Fruit fly (Drosophila melanogaster) whole organism, embryonic: ENCODE data around the gene CG10477.

Experiments used
- Atf6 ChIP-seq: fragments of 200-800 bp; sonication (Bioruptor generic); IDR thresholded peaks from 2 replicates; pipeline ENCODE4 v1.3.6; 2022; ENCODE audit warnings: missing biosample characterization, missing genetic modification characterization
- C15 ChIP-seq: fragments of 200-800 bp; sonication (Bioruptor generic); IDR thresholded peaks from 3 replicates; pipeline ENCODE4 v1.3.6; 2022; ENCODE audit warnings: missing biosample characterization, missing genetic modification characterization
- CG10321 ChIP-seq: fragments of 200-800 bp; sonication (Bioruptor generic); IDR thresholded peaks from 2 replicates; pipeline ENCODE4 v1.3.6; 2022; ENCODE audit warnings: missing biosample characterization, missing genetic modification characterization
- CG10431 ChIP-seq: fragments of 200-800 bp; sonication (Bioruptor generic); optimal IDR thresholded peaks from 3 replicates; lab custom pipeline; 2018; ENCODE audit warnings: missing biosample characterization, mild to moderate bottlenecking, missing genetic modification characterization
- CG12769 ChIP-seq: fragments of 200-800 bp; sonication (Bioruptor generic); optimal IDR thresholded peaks from 2 replicates; lab custom pipeline; 2019; ENCODE audit warnings: missing biosample characterization, mild to moderate bottlenecking, missing genetic modification characterization, moderate library complexity
- CG14667 ChIP-seq: fragments of 200-800 bp; sonication (Bioruptor generic); IDR thresholded peaks from 2 replicates; pipeline ENCODE4 v1.3.6; 2022; ENCODE audit warnings: missing biosample characterization, missing genetic modification characterization
- CG15011 ChIP-seq: fragments of 200-800 bp; sonication (Bioruptor generic); optimal IDR thresholded peaks from 3 replicates; lab custom pipeline; 2018; ENCODE audit warnings: missing biosample characterization, mild to moderate bottlenecking, missing genetic modification characterization
- CG15073 ChIP-seq: fragments of 200-800 bp; sonication (Bioruptor generic); optimal IDR thresholded peaks from 2 replicates; lab custom pipeline; 2016; ENCODE audit warnings: missing biosample characterization, missing genetic modification characterization
- CG18262 ChIP-seq: fragments of 200-800 bp; optimal IDR thresholded peaks from 3 replicates; lab custom pipeline; 2019; ENCODE audit warnings: missing biosample characterization, mild to moderate bottlenecking, missing genetic modification characterization, moderate library complexity
- CG2202 ChIP-seq: fragments of 200-800 bp; sonication (Bioruptor generic); optimal IDR thresholded peaks from 2 replicates; lab custom pipeline; 2018; ENCODE audit warnings: missing biosample characterization, mild to moderate bottlenecking, missing genetic modification characterization
- CG3065 ChIP-seq: fragments of 200-800 bp; sonication (Bioruptor generic); optimal IDR thresholded peaks from 2 replicates; lab custom pipeline; 2016; ENCODE audit warnings: missing biosample characterization, missing genetic modification characterization
- CG31441 ChIP-seq: fragments of 200-800 bp; sonication (Bioruptor generic); IDR thresholded peaks from 2 replicates; pipeline ENCODE4 v1.3.6; 2022; ENCODE audit warnings: missing biosample characterization, missing genetic modification characterization
- CG32532 ChIP-seq: fragments of 200-800 bp; sonication (Bioruptor generic); IDR thresholded peaks from 2 replicates; pipeline ENCODE4 v1.3.6; 2022; ENCODE audit warnings: missing biosample characterization, missing genetic modification characterization
- CG4360 ChIP-seq: fragments of 200-800 bp; sonication (Bioruptor generic); IDR thresholded peaks from 2 replicates; pipeline ENCODE4 v1.3.6; 2022; ENCODE audit warnings: missing biosample characterization, missing genetic modification characterization
- CG4820 ChIP-seq: fragments of 200-800 bp; sonication (Bioruptor generic); optimal IDR thresholded peaks from 3 replicates; lab custom pipeline; 2016; ENCODE audit warnings: missing biosample characterization, missing genetic modification characterization
- CG5245 ChIP-seq: fragments of 200-800 bp; sonication (Bioruptor generic); optimal IDR thresholded peaks from 3 replicates; lab custom pipeline; 2016; ENCODE audit warnings: missing biosample characterization, missing genetic modification characterization
- CG7372 ChIP-seq: fragments of 200-800 bp; sonication (Bioruptor generic); IDR thresholded peaks from 2 replicates; pipeline ENCODE4 v1.3.6; 2022; ENCODE audit warnings: missing biosample characterization, missing genetic modification characterization
- CG8765 ChIP-seq: fragments of 200-800 bp; sonication (Bioruptor generic); IDR thresholded peaks from 2 replicates; pipeline ENCODE4 v1.3.6; 2022; ENCODE audit warnings: missing biosample characterization, missing genetic modification characterization
- CG9932 ChIP-seq: fragments of 200-800 bp; sonication (Bioruptor generic); IDR thresholded peaks from 2 replicates; pipeline ENCODE4 v1.3.6; 2022; ENCODE audit warnings: missing biosample characterization, missing genetic modification characterization
- CrebB ChIP-seq: fragments of 200-800 bp; sonication (Bioruptor generic); optimal IDR thresholded peaks from 3 replicates; lab custom pipeline; 2018; ENCODE audit warnings: missing biosample characterization, mild to moderate bottlenecking, missing genetic modification characterization
- D19A ChIP-seq: fragments of 200-800 bp; optimal IDR thresholded peaks from 3 replicates; lab custom pipeline; 2019; ENCODE audit warnings: missing biosample characterization, mild to moderate bottlenecking, missing genetic modification characterization, moderate library complexity
- Dbx ChIP-seq: fragments of 200-800 bp; sonication (Bioruptor generic); IDR thresholded peaks from 3 replicates; pipeline ENCODE4 v1.3.6; 2022; ENCODE audit warnings: missing biosample characterization, missing genetic modification characterization
- Dek ChIP-seq: fragments of 200-800 bp; sonication (Bioruptor generic); optimal IDR thresholded peaks from 3 replicates; lab custom pipeline; 2019; ENCODE audit warnings: missing biosample characterization, mild to moderate bottlenecking, missing genetic modification characterization, moderate library complexity
- Dp ChIP-seq: fragments of 200-800 bp; sonication (Bioruptor generic); optimal IDR thresholded peaks from 2 replicates; lab custom pipeline; 2018; ENCODE audit warnings: missing biosample characterization, mild to moderate bottlenecking, missing genetic modification characterization, moderate library complexity
- HLH54F ChIP-seq: fragments of 200-800 bp; sonication (Bioruptor generic); optimal IDR thresholded peaks from 3 replicates; lab custom pipeline; 2016; ENCODE audit warnings: missing biosample characterization, missing genetic modification characterization
- Lpt ChIP-seq: fragments of >200 bp; optimal IDR thresholded peaks from 2 replicates; lab custom pipeline; 2018; ENCODE audit warnings: missing biosample characterization, missing genetic modification characterization
- Med ChIP-seq: fragments of 200-800 bp; sonication (Bioruptor generic); peaks from one replicate; lab custom pipeline; 2016; ENCODE audit warnings: missing biosample characterization, missing genetic modification characterization, mild to moderate bottlenecking, inconsistent platforms, moderate library complexity
- NK7.1 ChIP-seq: fragments of 200-800 bp; sonication (Bioruptor generic); optimal IDR thresholded peaks from 3 replicates; lab custom pipeline; 2016; ENCODE audit warnings: missing biosample characterization, missing genetic modification characterization
- Ravus ChIP-seq: fragments of 200-800 bp; sonication (Bioruptor generic); IDR thresholded peaks from 2 replicates; pipeline ENCODE4 v1.3.6; 2022; ENCODE audit warnings: missing biosample characterization, missing genetic modification characterization
- Six4 ChIP-seq: fragments of 200-800 bp; sonication (Bioruptor generic); optimal IDR thresholded peaks from 2 replicates; lab custom pipeline; 2016; ENCODE audit warnings: missing biosample characterization, missing genetic modification characterization
- Usf ChIP-seq: fragments of 200-800 bp; sonication (Bioruptor generic); optimal IDR thresholded peaks from 2 replicates; lab custom pipeline; 2017; ENCODE audit warnings: missing genotype, missing biosample characterization, missing genetic modification characterization
- ab ChIP-seq: fragments of 200-800 bp; sonication (Bioruptor generic); optimal IDR thresholded peaks from 2 replicates; lab custom pipeline; 2016; ENCODE audit warnings: missing biosample characterization, missing genetic modification characterization
- ap ChIP-seq: fragments of 200-800 bp; sonication (Bioruptor generic); IDR thresholded peaks from 2 replicates; pipeline ENCODE4 v1.3.6; 2022; ENCODE audit warnings: missing biosample characterization, missing genetic modification characterization
- ase ChIP-seq: fragments of 200-800 bp; sonication (Bioruptor generic); IDR thresholded peaks from 3 replicates; pipeline ENCODE4 v1.3.6; 2022; ENCODE audit warnings: missing biosample characterization, missing genetic modification characterization
- ato ChIP-seq: fragments of 200-800 bp; sonication (Bioruptor generic); IDR thresholded peaks from 2 replicates; pipeline ENCODE4 v1.3.6; 2022; ENCODE audit warnings: missing biosample characterization, missing genetic modification characterization; ENCODE audit not compliant: partially characterized antibody
- bbx ChIP-seq: fragments of 200-800 bp; sonication (Bioruptor generic); IDR thresholded peaks from 2 replicates; pipeline ENCODE4 v1.3.6; 2022; ENCODE audit warnings: missing biosample characterization, missing genetic modification characterization; ENCODE audit not compliant: partially characterized antibody
- chif ChIP-seq, 2 experiments: fragments of 200-800 bp; sonication (Bioruptor generic); optimal IDR thresholded peaks; 3 replicates each; lab custom pipeline; 2016; ENCODE audit warnings: missing biosample characterization in 2 of 2, missing genetic modification characterization in 2 of 2
- da ChIP-seq: fragments of 200-800 bp; sonication (Bioruptor generic); optimal IDR thresholded peaks from 2 replicates; lab custom pipeline; 2016; ENCODE audit warnings: missing biosample characterization, missing genetic modification characterization
- dati ChIP-seq: fragments of 200-800 bp; sonication (Bioruptor generic); IDR thresholded peaks from 2 replicates; pipeline ENCODE4 v1.3.6; 2022; ENCODE audit warnings: missing biosample characterization, missing genetic modification characterization
- dysf ChIP-seq: fragments of 200-800 bp; sonication (Bioruptor generic); IDR thresholded peaks from 3 replicates; pipeline ENCODE4 v1.3.6; 2022; ENCODE audit warnings: missing biosample characterization, missing genetic modification characterization
- fd3F ChIP-seq: fragments of 200-800 bp; sonication (Bioruptor generic); optimal IDR thresholded peaks from 2 replicates; lab custom pipeline; 2018; ENCODE audit warnings: missing biosample characterization, mild to moderate bottlenecking, missing genetic modification characterization, moderate library complexity
- gt ChIP-seq: fragments of 200-800 bp; sonication (Bioruptor generic); IDR thresholded peaks from 2 replicates; pipeline ENCODE4 v1.3.6; 2022; ENCODE audit warnings: missing biosample characterization, missing genetic modification characterization
- hth ChIP-seq: fragments of >200 bp; optimal IDR thresholded peaks from 2 replicates; lab custom pipeline; 2017; ENCODE audit warnings: inconsistent platforms
- jumu ChIP-seq: fragments of 200-800 bp; sonication (Bioruptor generic); optimal IDR thresholded peaks from 3 replicates; lab custom pipeline; 2016; ENCODE audit warnings: missing biosample characterization, missing genetic modification characterization
- knrl ChIP-seq: fragments of 200-800 bp; sonication (Bioruptor generic); IDR thresholded peaks from 3 replicates; pipeline ENCODE4 v1.3.6; 2022; ENCODE audit warnings: missing biosample characterization, missing genetic modification characterization; ENCODE audit not compliant: partially characterized antibody
- nom ChIP-seq: fragments of 200-800 bp; sonication (Bioruptor generic); optimal IDR thresholded peaks from 2 replicates; lab custom pipeline; 2017; ENCODE audit warnings: missing biosample characterization, missing genetic modification characterization, mild to moderate bottlenecking, moderate library complexity, missing genetic modification reagents
- ranshi ChIP-seq: fragments of 200-800 bp; sonication (Bioruptor generic); IDR thresholded peaks from 2 replicates; pipeline ENCODE4 v1.3.6; 2022; ENCODE audit warnings: missing biosample characterization, missing genetic modification characterization
- shn ChIP-seq: fragments of 200-800 bp; sonication (Bioruptor generic); optimal IDR thresholded peaks from 3 replicates; lab custom pipeline; 2016; ENCODE audit warnings: missing biosample characterization, missing genetic modification characterization
- sqz ChIP-seq: fragments of 200-800 bp; sonication (Bioruptor generic); optimal IDR thresholded peaks from 3 replicates; lab custom pipeline; 2018; ENCODE audit warnings: missing biosample characterization, mild to moderate bottlenecking, missing genetic modification characterization
- toy ChIP-seq: fragments of 200-800 bp; sonication (Bioruptor generic); IDR thresholded peaks from 2 replicates; pipeline ENCODE4 v1.3.6; 2022; ENCODE audit warnings: missing biosample characterization, missing genetic modification characterization
- tx ChIP-seq: fragments of 200-800 bp; sonication (Bioruptor generic); optimal IDR thresholded peaks from 2 replicates; lab custom pipeline; 2016; ENCODE audit warnings: missing biosample characterization, missing genetic modification characterization
- unc-4 ChIP-seq: fragments of 200-800 bp; sonication (Bioruptor generic); IDR thresholded peaks from 2 replicates; pipeline ENCODE4 v1.3.6; 2022; ENCODE audit warnings: missing biosample characterization, missing genetic modification characterization; ENCODE audit not compliant: partially characterized antibody
- wek ChIP-seq: fragments of 200-800 bp; sonication (Bioruptor generic); optimal IDR thresholded peaks from 3 replicates; lab custom pipeline; 2018; ENCODE audit warnings: missing biosample characterization, mild to moderate bottlenecking, missing genetic modification characterization, moderate library complexity

CG10477 gene

DNA sequence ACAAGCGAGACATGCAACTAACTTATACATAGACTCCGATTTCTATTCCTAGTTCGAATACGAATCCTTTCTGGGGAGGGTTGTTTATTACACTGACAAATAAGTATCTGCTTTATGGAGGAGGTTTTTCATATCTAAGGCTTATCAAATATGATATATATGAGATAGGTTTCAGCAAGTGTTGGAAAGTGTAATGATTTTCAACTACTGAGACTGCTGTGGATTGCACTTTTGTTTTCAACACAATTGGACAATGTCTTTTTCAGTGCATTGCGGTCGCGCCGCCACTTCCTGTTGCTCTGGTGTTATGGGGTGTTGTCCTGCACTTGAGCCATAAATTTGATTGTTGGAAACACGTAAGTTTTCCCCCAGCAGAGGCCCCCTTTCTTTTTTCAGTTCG is 46.8 kb downstream of the CG10477 start (continued):
- TF ChIP-seq Atf6 (GFP tag; lab: Robert Waterston, UW) (no peak), jumu (GFP tag; lab: Kevin White, UChicago) (no peak), hth (no peak), CG10431 (GFP tag; lab: Kevin White, UChicago) (no peak), CG7372 (GFP tag; lab: Robert Waterston, UW) (peak; percentile 22; the same call in 1 of the 2 replicates), ase (GFP tag; lab: Robert Waterston, UW) (no peak), D19A (peak; percentile 74), Med (GFP tag; lab: Kevin White, UChicago) (peak; percentile 27), Dek (tag; lab: Kevin White, UChicago) (no peak), ranshi (GFP tag; lab: Robert Waterston, UW) (no peak), gt (no peak), nom (no peak), CG12769 (tag; lab: Kevin White, UChicago) (peak; percentile 6), tx (GFP tag; lab: Kevin White, UChicago) (no peak), knrl (GFP tag; lab: Robert Waterston, UW) (no peak), chif (GFP tag; optimal IDR thresholded peaks at IDR 0.05; lab: Kevin White, UChicago) (peak; percentile 24 to 75), CG2202 (tag; lab: Kevin White, UChicago) (peak; percentile 24), CG32532 (GFP tag; lab: Robert Waterston, UW) (no peak), bbx (GFP tag; lab: Robert Waterston, UW) (no peak), C15 (GFP tag; lab: Robert Waterston, UW) (no peak), shn (GFP tag; lab: Kevin White, UChicago) (no peak), Dbx (GFP tag; lab: Robert Waterston, UW) (no peak), CG9932 (GFP tag; lab: Robert Waterston, UW) (no peak), CG10321 (no peak), Ravus (GFP tag; lab: Robert Waterston, UW) (no peak), CrebB (tag; lab: Kevin White, UChicago) (no peak), CG3065 (no peak), CG15011 (GFP tag; lab: Kevin White, UChicago) (no peak), CG31441 (peak; percentile 67), HLH54F (GFP tag; lab: Kevin White, UChicago) (no peak), ap (GFP tag; lab: Robert Waterston, UW) (0 out of 2 replicates have a peak, but pooled peaks have one; percentile 26), dysf (no peak), CG4360 (GFP tag; lab: Robert Waterston, UW) (peak; percentile 54; the same call in 1 of the 2 replicates), wek (no peak), CG18262 (tag; lab: Kevin White, UChicago) (peak; percentile 82), dati (no peak), CG8765 (GFP tag; lab: Robert Waterston, UW) (peak; percentile 61; the same call in 1 of the 2 replicates), ato (no peak), Usf (no peak), NK7.1 (GFP tag; lab: Kevin White, UChicago) (no peak), da (no peak), unc-4 (GFP tag; lab: Robert Waterston, UW) (no peak), CG4820 (GFP tag; lab: Kevin White, UChicago) (peak; percentile 32), CG5245 (GFP tag; lab: Kevin White, UChicago) (peak; percentile 14), sqz (GFP tag; lab: Kevin White, UChicago) (peak; percentile 32), fd3F (no peak), CG15073 (GFP tag; lab: Kevin White, UChicago) (no peak), Six4 (GFP tag; lab: Kevin White, UChicago) (peak; percentile 52), Dp (GFP tag; lab: Kevin White, UChicago) (no peak), Lpt (GFP tag; lab: Kevin White, UChicago) (no peak), toy (no peak), ab (no peak), CG14667 (GFP tag; lab: Robert Waterston, UW) (peak; percentile 24; the same call in 1 of the 2 replicates)
